Worm (Caenorhabditis elegans): ENCODE results near the gene fbxa-80.
"Not testable (repeated sequence)": the region's sequence is repeated elsewhere in the genome, so short reads cannot be mapped to it uniquely, and the experiment has no call there.

- TF ChIP-seq nhr-12 (tag; optimal IDR thresholded peaks at IDR 0.05); unc-62 (GFP tag; optimal IDR thresholded peaks at IDR 0.05); flh-1 (GFP tag; optimal IDR thresholded peaks at IDR 0.05); ztf-11 (tag; optimal IDR thresholded peaks at IDR 0.05); snpc-4 (tag; optimal IDR thresholded peaks at IDR 0.05); unc-39 (tag; optimal IDR thresholded peaks at IDR 0.05); elt-1 (tag; optimal IDR thresholded peaks at IDR 0.05; ENCODE audit: borderline replicate concordance, insufficient read depth); mab-5 (tag; optimal IDR thresholded peaks at IDR 0.05); nhr-28 (tag; optimal IDR thresholded peaks at IDR 0.05); sptf-1 (tag; optimal IDR thresholded peaks at IDR 0.05); pha-4 (tag; optimal IDR thresholded peaks at IDR 0.05); lin-13 (tag; optimal IDR thresholded peaks at IDR 0.05); ceh-39 (tag; optimal IDR thresholded peaks at IDR 0.05); nhr-76 (tag; optimal IDR thresholded peaks at IDR 0.05): not testable (repeated sequence)
Observed at ce11 chrIII:1357973-1358372, 43.0 kb upstream of the fbxa-80 start, which contains the start of gene Y82E9BR.8.

Data from whole organism, mixed stage, embryonic.